Fruit fly (Drosophila melanogaster) whole organism, embryonic: ENCODE measurements around the gene Shmt.
A peak's percentile ranks its signal among the peaks of the same experiment; 100 is the strongest.

Experiments
- Antp ChIP-seq: fragments of 200-800 bp; sonication (Bioruptor generic); optimal IDR thresholded peaks from 3 replicates; lab custom pipeline; 2016; ENCODE audit warnings: missing biosample characterization, missing genetic modification characterization
- BEAF-32 ChIP-seq: fragments of 200-800 bp; sonication (Bioruptor generic); optimal IDR thresholded peaks from 3 replicates; lab custom pipeline; 2017; ENCODE audit warnings: missing biosample characterization, missing genetic modification characterization, mild to moderate bottlenecking, moderate library complexity, missing genetic modification reagents
- CG10267 ChIP-seq: fragments of 200-800 bp; sonication (Bioruptor generic); optimal IDR thresholded peaks from 2 replicates; lab custom pipeline; 2018; ENCODE audit warnings: missing biosample characterization, mild to moderate bottlenecking, missing genetic modification characterization, moderate library complexity
- CG10431 ChIP-seq: fragments of 200-800 bp; sonication (Bioruptor generic); optimal IDR thresholded peaks from 3 replicates; lab custom pipeline; 2018; ENCODE audit warnings: missing biosample characterization, mild to moderate bottlenecking, missing genetic modification characterization
- CG10654 ChIP-seq: fragments of 200-800 bp; sonication (Bioruptor generic); optimal IDR thresholded peaks from 2 replicates; lab custom pipeline; 2016; ENCODE audit warnings: missing biosample characterization, missing genetic modification characterization
- CG12155 ChIP-seq: fragments of 200-800 bp; sonication (Bioruptor generic); optimal IDR thresholded peaks from 3 replicates; lab custom pipeline; 2016; ENCODE audit warnings: missing biosample characterization, missing genetic modification characterization
- CG12769 ChIP-seq: fragments of 200-800 bp; sonication (Bioruptor generic); optimal IDR thresholded peaks from 2 replicates; lab custom pipeline; 2019; ENCODE audit warnings: missing biosample characterization, mild to moderate bottlenecking, missing genetic modification characterization, moderate library complexity
- CG14860 ChIP-seq: fragments of 200-800 bp; sonication (Bioruptor generic); IDR thresholded peaks from 3 replicates; pipeline ENCODE4 v1.3.6; 2022; ENCODE audit warnings: missing biosample characterization, missing genetic modification characterization; ENCODE audit not compliant: partially characterized antibody
- CG15073 ChIP-seq: fragments of 200-800 bp; sonication (Bioruptor generic); optimal IDR thresholded peaks from 2 replicates; lab custom pipeline; 2016; ENCODE audit warnings: missing biosample characterization, missing genetic modification characterization
- CG15269 ChIP-seq: fragments of 200-800 bp; sonication (Bioruptor generic); optimal IDR thresholded peaks from 2 replicates; lab custom pipeline; 2018; ENCODE audit warnings: missing biosample characterization, mild to moderate bottlenecking, missing genetic modification characterization, moderate library complexity
- CG1529 ChIP-seq: fragments of 200-800 bp; sonication (Bioruptor generic); optimal IDR thresholded peaks from 3 replicates; lab custom pipeline; 2018; ENCODE audit warnings: missing biosample characterization, missing genetic modification characterization
- CG15479 ChIP-seq: fragments of 200-800 bp; sonication (Bioruptor generic); optimal IDR thresholded peaks from 3 replicates; lab custom pipeline; 2019; ENCODE audit warnings: missing biosample characterization, mild to moderate bottlenecking, missing genetic modification characterization, moderate library complexity
- CG15601 ChIP-seq: fragments of 200-800 bp; sonication (Bioruptor generic); optimal IDR thresholded peaks from 3 replicates; lab custom pipeline; 2019; ENCODE audit warnings: missing biosample characterization, mild to moderate bottlenecking, missing genetic modification characterization, moderate library complexity
- CG18599 ChIP-seq: fragments of 200-800 bp; sonication (Bioruptor generic); optimal IDR thresholded peaks from 3 replicates; lab custom pipeline; 2017; ENCODE audit warnings: missing biosample characterization, missing genetic modification characterization, mild to moderate bottlenecking, moderate library complexity, missing genetic modification reagents
- CG2116 ChIP-seq: fragments of 200-800 bp; sonication (Bioruptor generic); optimal IDR thresholded peaks from 3 replicates; lab custom pipeline; 2018; ENCODE audit warnings: missing biosample characterization, mild to moderate bottlenecking, missing genetic modification characterization
- CG2202 ChIP-seq: fragments of 200-800 bp; sonication (Bioruptor generic); optimal IDR thresholded peaks from 2 replicates; lab custom pipeline; 2018; ENCODE audit warnings: missing biosample characterization, mild to moderate bottlenecking, missing genetic modification characterization
- CG32532 ChIP-seq: fragments of 200-800 bp; sonication (Bioruptor generic); IDR thresholded peaks from 2 replicates; pipeline ENCODE4 v1.3.6; 2022; ENCODE audit warnings: missing biosample characterization, missing genetic modification characterization
- CG4617 ChIP-seq: fragments of 200-800 bp; sonication (Bioruptor generic); optimal IDR thresholded peaks from 3 replicates; lab custom pipeline; 2016; ENCODE audit warnings: missing biosample characterization, missing genetic modification characterization, borderline replicate concordance
- CG4820 ChIP-seq: fragments of 200-800 bp; sonication (Bioruptor generic); optimal IDR thresholded peaks from 3 replicates; lab custom pipeline; 2016; ENCODE audit warnings: missing biosample characterization, missing genetic modification characterization
- CG6765 ChIP-seq: fragments of 200-800 bp; sonication (Bioruptor generic); optimal IDR thresholded peaks from 3 replicates; lab custom pipeline; 2017; ENCODE audit warnings: missing biosample characterization, mild to moderate bottlenecking, missing genetic modification characterization
- CG6791 ChIP-seq: fragments of 200-800 bp; sonication (Bioruptor generic); IDR thresholded peaks from 3 replicates; pipeline ENCODE4 v1.3.6; 2022; ENCODE audit warnings: missing biosample characterization, missing genetic modification characterization; ENCODE audit not compliant: partially characterized antibody
- CG7786 ChIP-seq: fragments of 200-800 bp; sonication (Bioruptor generic); optimal IDR thresholded peaks from 2 replicates; lab custom pipeline; 2016; ENCODE audit warnings: missing biosample characterization, missing genetic modification characterization
- CTCF ChIP-seq: fragments of 200-800 bp; sonication (Bioruptor generic); optimal IDR thresholded peaks from 2 replicates; lab custom pipeline; 2017; ENCODE audit warnings: missing biosample characterization, mild to moderate bottlenecking, missing genetic modification characterization, moderate library complexity
- Dbx ChIP-seq: fragments of 200-800 bp; sonication (Bioruptor generic); IDR thresholded peaks from 3 replicates; pipeline ENCODE4 v1.3.6; 2022; ENCODE audit warnings: missing biosample characterization, missing genetic modification characterization
- Dip2 ChIP-seq: fragments of 200-800 bp; sonication (Bioruptor generic); IDR thresholded peaks from 2 replicates; pipeline ENCODE4 v1.3.6; 2022; ENCODE audit warnings: missing biosample characterization, missing genetic modification characterization
- Fer1 ChIP-seq: fragments of 200-800 bp; sonication (Bioruptor generic); optimal IDR thresholded peaks from 2 replicates; lab custom pipeline; 2017; ENCODE audit warnings: missing biosample characterization, mild to moderate bottlenecking, missing genetic modification characterization
- Gug ChIP-seq: fragments of 200-800 bp; sonication (Bioruptor generic); IDR thresholded peaks from 4 replicates; pipeline ENCODE4 v1.3.6; 2022; ENCODE audit warnings: missing biosample characterization, missing genetic modification characterization
- HmgD ChIP-seq: fragments of 200-800 bp; sonication (Bioruptor generic); optimal IDR thresholded peaks from 3 replicates; lab custom pipeline; 2016; ENCODE audit warnings: missing biosample characterization, missing genetic modification characterization
- Jarid2 ChIP-seq: fragments of 200-800 bp; sonication (Bioruptor generic); optimal IDR thresholded peaks from 3 replicates; lab custom pipeline; 2017; ENCODE audit warnings: mild to moderate bottlenecking, missing biosample characterization, missing genetic modification reagents, missing genetic modification characterization
- Max ChIP-seq: fragments of 200-800 bp; sonication (Bioruptor generic); optimal IDR thresholded peaks from 2 replicates; lab custom pipeline; 2016; ENCODE audit warnings: missing biosample characterization, mild to moderate bottlenecking, missing genetic modification characterization
- Mrtf ChIP-seq: fragments of 200-800 bp; sonication (Bioruptor generic); IDR thresholded peaks from 3 replicates; pipeline ENCODE4 v1.3.6; 2022; ENCODE audit warnings: missing biosample characterization, missing genetic modification characterization
- Stat92E ChIP-seq, 3 experiments: fragments of >200 bp in 2 of 3; fragments of 200-800 bp in 1 of 3; sonication (Bioruptor generic) in 1 of 3; optimal IDR thresholded peaks; 2 replicates each; lab custom pipeline; 2017 to 2019; ENCODE audit warnings: missing biosample characterization in 3 of 3, missing genetic modification characterization in 3 of 3, mild to moderate bottlenecking in 1 of 3, moderate library complexity in 1 of 3
- Taf1 ChIP-seq: fragments of 200-800 bp; sonication (Bioruptor generic); IDR thresholded peaks from 2 replicates; pipeline ENCODE4 v1.3.6; 2022; ENCODE audit warnings: missing biosample characterization, missing genetic modification characterization
- Xrp1 ChIP-seq: fragments of 200-800 bp; sonication (Bioruptor generic); IDR thresholded peaks from 2 replicates; pipeline ENCODE4 v1.3.6; 2022; ENCODE audit warnings: missing biosample characterization, missing genetic modification characterization
- ash1 ChIP-seq: fragments of 200-800 bp; sonication (Bioruptor generic); optimal IDR thresholded peaks from 2 replicates; lab custom pipeline; 2018; ENCODE audit warnings: missing biosample characterization, mild to moderate bottlenecking, missing genetic modification characterization
- kah ChIP-seq: fragments of 200-800 bp; sonication (Bioruptor generic); optimal IDR thresholded peaks from 2 replicates; lab custom pipeline; 2018; ENCODE audit warnings: missing biosample characterization, mild to moderate bottlenecking, missing genetic modification characterization
- lilli ChIP-seq: fragments of 200-800 bp; sonication (Bioruptor generic); optimal IDR thresholded peaks from 3 replicates; lab custom pipeline; 2016; ENCODE audit warnings: missing biosample characterization, missing genetic modification characterization
- otp ChIP-seq: fragments of 200-800 bp; sonication (Bioruptor generic); IDR thresholded peaks from 3 replicates; pipeline ENCODE4, ENCODE4 v1.3.6; 2022; ENCODE audit warnings: missing biosample characterization, missing genetic modification characterization
- peb ChIP-seq: fragments of 200-800 bp; sonication (Bioruptor generic); IDR thresholded peaks from 2 replicates; pipeline ENCODE4 v1.3.6; 2022; ENCODE audit warnings: missing biosample characterization, missing genetic modification characterization
- prd ChIP-seq, 3 experiments: fragments of >200 bp in 2 of 3; fragments of 200-800 bp in 1 of 3; sonication (Bioruptor generic) in 1 of 3; optimal IDR thresholded peaks in 2 of 3; IDR thresholded peaks in 1 of 3; 2 replicates in 2 of 3; 3 replicates in 1 of 3; pipeline versions ENCODE4 v1.3.6 to Lab custom; 2017 to 2022; ENCODE audit warnings: missing biosample characterization in 1 of 3, missing genetic modification characterization in 1 of 3
- ro ChIP-seq: fragments of 200-800 bp; sonication (Bioruptor generic); IDR thresholded peaks from 2 replicates; pipeline ENCODE4 v1.3.6; 2022; ENCODE audit warnings: missing biosample characterization, missing genetic modification characterization
- sd ChIP-seq: fragments of 200-800 bp; sonication (Bioruptor generic); optimal IDR thresholded peaks from 3 replicates; lab custom pipeline; 2018; ENCODE audit warnings: missing biosample characterization, mild to moderate bottlenecking, missing genetic modification characterization, moderate library complexity
- sens-2 ChIP-seq: fragments of 200-800 bp; sonication (Bioruptor generic); IDR thresholded peaks from 2 replicates; pipeline ENCODE4 v1.3.6; 2022; ENCODE audit warnings: missing biosample characterization, missing genetic modification characterization
- shn ChIP-seq: fragments of 200-800 bp; sonication (Bioruptor generic); optimal IDR thresholded peaks from 3 replicates; lab custom pipeline; 2016; ENCODE audit warnings: missing biosample characterization, missing genetic modification characterization
- so ChIP-seq: fragments of 200-800 bp; sonication (Bioruptor generic); IDR thresholded peaks from 3 replicates; pipeline ENCODE4 v1.3.6; 2022; ENCODE audit warnings: missing biosample characterization, missing genetic modification characterization
- sob ChIP-seq: fragments of 200-800 bp; sonication (Bioruptor generic); IDR thresholded peaks from 2 replicates; pipeline ENCODE4 v1.3.6; 2022; ENCODE audit warnings: missing biosample characterization, missing genetic modification characterization
- unc-4 ChIP-seq: fragments of 200-800 bp; sonication (Bioruptor generic); IDR thresholded peaks from 2 replicates; pipeline ENCODE4 v1.3.6; 2022; ENCODE audit warnings: missing biosample characterization, missing genetic modification characterization; ENCODE audit not compliant: partially characterized antibody
- z ChIP-seq: fragments of 200-800 bp; sonication (Bioruptor generic); IDR thresholded peaks from 3 replicates; pipeline ENCODE4 v1.3.6; 2022; ENCODE audit warnings: missing biosample characterization, missing genetic modification characterization
- zen ChIP-seq: fragments of 200-800 bp; sonication (Bioruptor generic); optimal IDR thresholded peaks from 3 replicates; lab custom pipeline; 2018; ENCODE audit warnings: missing biosample characterization, mild to moderate bottlenecking, missing genetic modification characterization, moderate library complexity

Shmt gene

DNA sequence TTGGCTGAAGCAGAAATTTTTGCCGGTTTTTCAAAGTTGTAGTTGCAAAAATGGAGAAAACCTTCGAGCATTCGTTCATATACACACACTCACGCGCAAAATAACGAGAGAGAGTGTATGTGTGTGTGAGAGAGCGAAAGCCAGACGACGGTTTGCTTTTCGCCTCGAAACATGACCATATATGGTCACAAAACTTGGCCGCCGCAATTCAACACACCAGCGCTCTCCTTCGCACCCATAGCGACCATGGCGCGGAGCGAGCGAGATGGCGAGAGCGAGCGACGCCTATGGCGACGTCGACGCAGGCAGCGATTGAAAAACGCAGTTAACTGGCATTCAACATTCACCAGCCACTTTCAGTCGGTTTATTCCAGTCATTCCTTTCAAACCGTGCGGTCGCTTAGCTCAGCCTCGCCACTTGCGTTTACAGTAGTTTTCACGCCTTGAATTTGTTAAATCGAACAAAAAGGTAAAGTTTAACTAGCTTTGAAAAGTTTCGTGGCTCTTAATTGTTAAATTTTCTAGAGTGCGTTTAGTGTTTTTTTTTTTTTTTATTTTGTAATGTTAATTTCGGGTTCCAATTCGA, 14.9 kb downstream of the Shmt start (continued):
- TF ChIP-seq HmgD (GFP tag; lab: Kevin White, UChicago): peak; percentile 59
- 0 out of 4 replicates have a peak, but pooled peaks have one; percentile 13 for TF ChIP-seq Gug (GFP tag; lab: Robert Waterston, UW)
- TF ChIP-seq zen (tag; lab: Kevin White, UChicago): peak; percentile 5
- TF ChIP-seq CG1529 (GFP tag; lab: Kevin White, UChicago): no peak
- TF ChIP-seq Stat92E (GFP tag; optimal IDR thresholded peaks at IDR 0.05; lab: Kevin White, UChicago): peak in 1 of 3 experiments; percentile 4
- TF ChIP-seq Xrp1 (GFP tag; lab: Robert Waterston, UW): peak; percentile 34; the same call in 1 of the 2 replicates
- no peak for TF ChIP-seq CG15073
- peak; percentile 76 for TF ChIP-seq Jarid2 (GFP tag; lab: Kevin White, UChicago)
- TF ChIP-seq unc-4 (GFP tag; lab: Robert Waterston, UW): peak; percentile 40; the same call in 1 of the 2 replicates
- TF ChIP-seq kah (GFP tag; lab: Kevin White, UChicago): peak; percentile 24
- peak; percentile 48 for TF ChIP-seq CG15479 (GFP tag; lab: Kevin White, UChicago)
- TF ChIP-seq sens-2 (GFP tag; lab: Robert Waterston, UW): no peak
- no peak for TF ChIP-seq ro (GFP tag; lab: Robert Waterston, UW)
- TF ChIP-seq CG4617 (GFP tag; lab: Kevin White, UChicago): no peak
- TF ChIP-seq so (GFP tag; lab: Robert Waterston, UW): no peak
- 0 out of 3 replicates have a peak, but pooled peaks have one; percentile 16 for TF ChIP-seq CG14860
- peak; percentile 57; the same call in 1 of the 3 replicates for TF ChIP-seq Mrtf (GFP tag; lab: Robert Waterston, UW)
- TF ChIP-seq peb (GFP tag; lab: Robert Waterston, UW): no peak
- TF ChIP-seq BEAF-32 (GFP tag; lab: Kevin White, UChicago): no peak
- peak; percentile 54; the same call in 1 of the 2 replicates for TF ChIP-seq sob
- TF ChIP-seq z (GFP tag; lab: Robert Waterston, UW): no peak
- peak; percentile 54 for TF ChIP-seq CG18599 (GFP tag; lab: Kevin White, UChicago)
- peak; percentile 17 for TF ChIP-seq CG10267
- peak; percentile 65 for TF ChIP-seq CG12769
- TF ChIP-seq otp (GFP tag; lab: Robert Waterston, UW): 0 out of 3 replicates have a peak, but pooled peaks have one; percentile 5
- TF ChIP-seq CG6791 (GFP tag; lab: Robert Waterston, UW): 0 out of 3 replicates have a peak, but pooled peaks have one; percentile 19
- TF ChIP-seq CG15269 (tag; lab: Kevin White, UChicago): peak; percentile 16
- TF ChIP-seq shn: no peak
- TF ChIP-seq CTCF (GFP tag; lab: Kevin White, UChicago): no peak
- TF ChIP-seq lilli (GFP tag; lab: Kevin White, UChicago): peak; percentile 78
- peak; percentile 74 for TF ChIP-seq sd
- peak; percentile 38 for TF ChIP-seq CG12155
- TF ChIP-seq Antp: peak; percentile 25
- no peak for TF ChIP-seq Taf1 (GFP tag; lab: Robert Waterston, UW)
- TF ChIP-seq Fer1 (GFP tag; lab: Kevin White, UChicago): peak; percentile 29
- TF ChIP-seq prd (optimal IDR thresholded peaks at IDR 0.05; lab: Kevin White, UChicago): no peak
- TF ChIP-seq prd (GFP tag; IDR thresholded peaks at IDR 0.05; lab: Robert Waterston, UW): 0 out of 3 replicates have a peak, but pooled peaks have one; percentile 32
- no peak for TF ChIP-seq CG4820 (GFP tag; lab: Kevin White, UChicago)
- no peak for TF ChIP-seq Dip2
- TF ChIP-seq ash1 (GFP tag; lab: Kevin White, UChicago): peak; percentile 45
- peak; percentile 23 for TF ChIP-seq CG2116 (GFP tag; lab: Kevin White, UChicago)
- peak; percentile 39 for TF ChIP-seq CG10431 (GFP tag; lab: Kevin White, UChicago)
- no peak for TF ChIP-seq CG2202 (tag; lab: Kevin White, UChicago)
- 0 out of 2 replicates have a peak, but pooled peaks have one; percentile 18 for TF ChIP-seq CG32532
- peak; percentile 24 for TF ChIP-seq CG6765 (GFP tag; lab: Kevin White, UChicago)
- peak; percentile 25 for TF ChIP-seq CG7786 (GFP tag; lab: Kevin White, UChicago)
- TF ChIP-seq CG10654: no peak
- TF ChIP-seq Dbx (GFP tag; lab: Robert Waterston, UW): peak; percentile 77; the same call in 2 of the 3 replicates
- peak; percentile 0 for TF ChIP-seq Max (GFP tag; lab: Kevin White, UChicago)
- peak; percentile 99 for TF ChIP-seq CG15601 (tag; lab: Kevin White, UChicago)
